Fruit fly (Drosophila melanogaster) whole organism, embryonic: Measurements from ENCODE around the gene CG8952.

ENCODE experiments used
- CG17568 ChIP-seq: fragments of 200-800 bp; sonication (Bioruptor generic); optimal IDR thresholded peaks from 2 replicates; lab custom pipeline; 2018; ENCODE audit warnings: missing biosample characterization, mild to moderate bottlenecking, missing genetic modification characterization, moderate library complexity
- CG31441 ChIP-seq: fragments of 200-800 bp; sonication (Bioruptor generic); IDR thresholded peaks from 2 replicates; pipeline ENCODE4 v1.3.6; 2022; ENCODE audit warnings: missing biosample characterization, missing genetic modification characterization
- CkIIα-i1 ChIP-seq: fragments of 200-800 bp; sonication (Bioruptor generic); IDR thresholded peaks from 2 replicates; pipeline ENCODE4 v1.3.6; 2022; ENCODE audit warnings: missing biosample characterization, missing genetic modification characterization
- Dek ChIP-seq: fragments of 200-800 bp; sonication (Bioruptor generic); optimal IDR thresholded peaks from 3 replicates; lab custom pipeline; 2019; ENCODE audit warnings: missing biosample characterization, mild to moderate bottlenecking, missing genetic modification characterization, moderate library complexity
- ERR ChIP-seq: fragments of 200-800 bp; sonication (Bioruptor generic); optimal IDR thresholded peaks from 2 replicates; lab custom pipeline; 2016; ENCODE audit warnings: missing biosample characterization, missing genetic modification characterization

DNA sequence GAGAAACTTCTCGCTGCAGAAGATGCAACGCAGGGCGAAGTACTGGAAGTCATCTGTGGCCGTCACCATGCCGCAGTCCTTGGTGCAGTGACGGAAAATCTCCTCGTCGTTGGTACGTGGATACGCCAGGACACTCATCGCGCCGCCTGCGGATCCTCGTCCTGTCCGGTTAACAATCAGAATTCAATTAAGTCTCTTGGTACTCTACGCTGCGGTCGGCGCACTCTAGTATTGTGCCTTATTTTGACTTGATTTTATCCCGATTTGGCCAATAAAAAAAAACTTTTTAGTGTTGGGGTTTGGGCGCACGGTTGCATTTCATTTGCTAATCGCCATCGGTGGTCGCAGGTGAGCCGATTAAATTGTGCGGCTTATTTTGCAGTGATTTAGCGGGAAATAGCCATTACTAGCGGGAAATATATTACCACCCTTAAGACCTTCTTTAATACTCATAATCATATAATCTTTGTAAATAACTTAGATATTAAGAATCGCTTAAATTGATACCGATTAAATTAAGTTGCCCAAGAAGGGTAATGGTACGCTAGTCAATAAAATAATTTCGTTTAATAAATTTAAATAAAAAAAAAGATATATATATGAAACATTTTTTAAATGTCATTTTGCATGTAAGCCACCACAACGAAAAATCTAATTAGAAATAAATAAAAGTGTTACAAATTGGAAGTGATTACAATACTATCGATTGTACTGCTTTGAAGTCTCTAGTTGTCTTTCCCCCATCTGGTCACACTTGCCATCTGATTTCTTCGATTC is 20.2 kb downstream of the CG8952 start, which contains the start of the genes CG8944 and CCT6:
- no peak for TF ChIP-seq ERR (GFP tag; lab: Kevin White, UChicago)
- no peak for TF ChIP-seq Dek (tag; lab: Kevin White, UChicago)
- TF ChIP-seq CG17568, result no peak
- TF ChIP-seq CG31441 (GFP tag; lab: Robert Waterston, UW), result no peak
- TF ChIP-seq CkIIα-i1 (GFP tag; lab: Robert Waterston, UW), result no peak
